Worm (Caenorhabditis elegans) whole organism, L4 larva: Measurements from ENCODE around the gene M05D6.9.
A peak's percentile ranks its signal among the peaks of the same experiment; 100 is the strongest.

Source experiments
- F10B5.3 ChIP-seq: sonication (generic microtip); optimal IDR thresholded peaks from 2 replicates; lab custom pipeline; 2016; ENCODE audit warnings: mild to moderate bottlenecking, missing genetic modification characterization, missing compliant biosample characterization
- Y105C5A.15 ChIP-seq: fragments of 200-800 bp; sonication (Bioruptor generic); IDR thresholded peaks from 2 replicates; pipeline ENCODE4 v1.3.6; 2022; ENCODE audit warnings: missing genetic modification characterization, missing compliant biosample characterization
- aha-1 ChIP-seq: fragments of 150-350 bp; peaks from one replicate; lab custom pipeline; 2014; ENCODE audit warnings: missing biosample characterization, missing genetic modification characterization
- aly-2 ChIP-seq: sonication (generic microtip); optimal IDR thresholded peaks from 2 replicates; lab custom pipeline; 2018; ENCODE audit warnings: missing biosample characterization, missing genetic modification characterization
- arid-1 ChIP-seq: fragments of 200-800 bp; sonication (Bioruptor generic); conservative IDR thresholded peaks from 2 replicates; pipeline ENCODE4 v1.3.6; 2022; ENCODE audit warnings: missing genetic modification reagents, missing genetic modification characterization, missing compliant biosample characterization
- ceh-62 ChIP-seq: sonication (generic microtip); optimal IDR thresholded peaks from 2 replicates; lab custom pipeline; 2017; ENCODE audit warnings: missing biosample characterization, missing genetic modification characterization
- dmd-6 ChIP-seq: fragments of 200-800 bp; sonication (Bioruptor generic); IDR thresholded peaks from 2 replicates; pipeline ENCODE4 v1.3.6; 2022; ENCODE audit warnings: missing genetic modification reagents, missing genetic modification characterization, missing compliant biosample characterization
- dpl-1 ChIP-seq: fragments of 150-350 bp; optimal IDR thresholded peaks from 2 replicates; lab custom pipeline; 2014; ENCODE audit warnings: missing biosample characterization, missing genetic modification reagents, missing genetic modification characterization
- duxl-1 ChIP-seq: sonication (generic microtip); optimal IDR thresholded peaks from 2 replicates; lab custom pipeline; 2016; ENCODE audit warnings: mild to moderate bottlenecking, missing genetic modification characterization, moderate library complexity, missing compliant biosample characterization; ENCODE audit not compliant: poor library complexity
- egl-27 ChIP-seq: sonication (generic microtip); optimal IDR thresholded peaks from 3 replicates; lab custom pipeline; 2017; ENCODE audit warnings: missing biosample characterization, missing genetic modification reagents, missing genetic modification characterization
- egl-43 ChIP-seq: fragments of 200-800 bp; sonication (Bioruptor generic); IDR thresholded peaks from 2 replicates; pipeline ENCODE4 v1.3.6; 2022; ENCODE audit warnings: missing genetic modification reagents, missing genetic modification characterization, missing compliant biosample characterization
- gei-8 ChIP-seq: fragments of 200-800 bp; sonication (Bioruptor generic); optimal IDR thresholded peaks from 2 replicates; lab custom pipeline; 2018; ENCODE audit warnings: mild to moderate bottlenecking, missing genetic modification characterization, missing compliant biosample characterization
- hif-1 ChIP-seq, 2 experiments: sonication (generic microtip); optimal IDR thresholded peaks; 2 replicates each; lab custom pipeline; 2016 to 2017; ENCODE audit warnings: missing compliant biosample characterization in 2 of 2, missing genetic modification characterization in 2 of 2, missing genetic modification reagents in 2 of 2, missing genotype in 2 of 2, mild to moderate bottlenecking in 1 of 2
- hlh-30 ChIP-seq: sonication (generic microtip); optimal IDR thresholded peaks from 2 replicates; lab custom pipeline; 2017; ENCODE audit warnings: antibody characterized with exemption, mild to moderate bottlenecking, missing genetic modification characterization, missing compliant biosample characterization; ENCODE audit not compliant: insufficient read depth
- lin-29 ChIP-seq: fragments of 200-800 bp; sonication (Bioruptor generic); IDR thresholded peaks from 2 replicates; pipeline ENCODE4 v1.3.6; 2022; ENCODE audit warnings: missing genetic modification reagents, missing genetic modification characterization, missing compliant biosample characterization
- lin-38 ChIP-seq: fragments of 200-800 bp; sonication (Bioruptor generic); IDR thresholded peaks from 2 replicates; pipeline ENCODE4 v1.3.6; 2022; ENCODE audit warnings: missing genetic modification reagents, missing genetic modification characterization, missing compliant biosample characterization
- lir-3 ChIP-seq: sonication (generic microtip); optimal IDR thresholded peaks from 2 replicates; lab custom pipeline; 2016; ENCODE audit warnings: mild to moderate bottlenecking, missing genetic modification characterization, missing compliant biosample characterization
- madf-9 ChIP-seq: fragments of 200-800 bp; sonication (Bioruptor generic); conservative IDR thresholded peaks from 2 replicates; pipeline ENCODE4 v1.3.6; 2022; ENCODE audit warnings: missing genetic modification reagents, missing genetic modification characterization, missing compliant biosample characterization
- mep-1 ChIP-seq: fragments of 150-350 bp; sonication (generic microtip); optimal IDR thresholded peaks from 3 replicates; lab custom pipeline; 2014; ENCODE audit warnings: missing biosample characterization, missing genetic modification characterization
- mes-2 ChIP-seq: sonication (generic microtip); optimal IDR thresholded peaks from 2 replicates; lab custom pipeline; 2016; ENCODE audit warnings: missing genotype, mild to moderate bottlenecking, missing genetic modification characterization, missing compliant biosample characterization; ENCODE audit not compliant: poor library complexity, severe bottlenecking
- mxl-3 ChIP-seq: fragments of 200-800 bp; sonication (Bioruptor generic); optimal IDR thresholded peaks from 2 replicates; lab custom pipeline; 2018; ENCODE audit warnings: mild to moderate bottlenecking, missing genetic modification characterization, missing compliant biosample characterization
- nhr-11 ChIP-seq: fragments of 150-350 bp; optimal IDR thresholded peaks from 2 replicates; lab custom pipeline; 2014; ENCODE audit warnings: missing biosample characterization, missing genetic modification characterization
- nhr-111 ChIP-seq: fragments of 200-800 bp; sonication (Bioruptor generic); optimal IDR thresholded peaks from 2 replicates; lab custom pipeline; 2018; ENCODE audit warnings: mild to moderate bottlenecking, missing genetic modification characterization, missing compliant biosample characterization
- nhr-28 ChIP-seq: fragments of 150-350 bp; optimal IDR thresholded peaks from 2 replicates; lab custom pipeline; 2014; ENCODE audit warnings: missing biosample characterization, missing genetic modification characterization
- nhr-42 ChIP-seq: fragments of 200-800 bp; sonication (Bioruptor generic); IDR thresholded peaks from 2 replicates; pipeline ENCODE4 v1.3.6; 2022; ENCODE audit warnings: missing genetic modification characterization, missing compliant biosample characterization
- nhr-77 ChIP-seq: fragments of 150-350 bp; optimal IDR thresholded peaks from 2 replicates; lab custom pipeline; 2014; ENCODE audit warnings: missing biosample characterization, missing genetic modification characterization
- pqm-1 ChIP-seq: sonication (generic microtip); optimal IDR thresholded peaks from 2 replicates; lab custom pipeline; 2017; ENCODE audit warnings: missing biosample characterization, missing genetic modification characterization
- set-16 ChIP-seq: fragments of 200-800 bp; sonication (Bioruptor generic); IDR thresholded peaks from 2 replicates; pipeline ENCODE4 v1.3.6; 2022; ENCODE audit warnings: missing genetic modification reagents, missing genetic modification characterization, missing compliant biosample characterization
- skn-1 ChIP-seq: fragments of 150-350 bp; optimal IDR thresholded peaks from 2 replicates; lab custom pipeline; 2014; ENCODE audit warnings: missing biosample characterization, missing genetic modification characterization
- spr-3 ChIP-seq: fragments of 200-800 bp; sonication (Bioruptor generic); optimal IDR thresholded peaks from 2 replicates; lab custom pipeline; 2018; ENCODE audit warnings: mild to moderate bottlenecking, missing genetic modification characterization, missing compliant biosample characterization
- tra-1 ChIP-seq: fragments of 200-800 bp; sonication (Bioruptor generic); IDR thresholded peaks from 2 replicates; pipeline ENCODE4 v1.3.6; 2022; ENCODE audit warnings: missing genetic modification reagents, missing genetic modification characterization, missing compliant biosample characterization
- unc-62 ChIP-seq, 3 experiments: fragments of 150-350 bp in 1 of 3; sonication (generic microtip); optimal IDR thresholded peaks in 2 of 3; peaks in 1 of 3; 1 replicate in 1 of 3; 2 replicates in 2 of 3; lab custom pipeline; 2014 to 2017; ENCODE audit warnings: missing biosample characterization in 3 of 3, missing genetic modification characterization in 3 of 3, missing genetic modification reagents in 3 of 3, missing genotype in 1 of 3
- zag-1 ChIP-seq: fragments of 150-350 bp; optimal IDR thresholded peaks from 2 replicates; lab custom pipeline; 2014; ENCODE audit warnings: missing biosample characterization, missing genetic modification characterization
- zfp-2 ChIP-seq: sonication (generic microtip); optimal IDR thresholded peaks from 2 replicates; lab custom pipeline; 2016; ENCODE audit warnings: mild to moderate bottlenecking, missing genetic modification characterization, missing compliant biosample characterization
- ztf-7 ChIP-seq: fragments of 150-350 bp; optimal IDR thresholded peaks from 2 replicates; lab custom pipeline; 2014; ENCODE audit warnings: missing biosample characterization, missing genetic modification characterization

M05D6.9 gene

ce11 chrII:8494228-8494717, at the start of gene M05D6.9:
M05D6.9 (plus strand) TSS chrII:8494278.
- TF ChIP-seq unc-62 (GFP tag; optimal IDR thresholded peaks at IDR 0.05 in 1 of 2; lab: Kevin White, UChicago) (peak in 1 of 2 experiments; percentile 80), unc-62 (tag; optimal IDR thresholded peaks at IDR 0.05; lab: Kevin White, UChicago) (no peak), nhr-28 (tag; lab: Kevin White, UChicago) (no peak)

DNA sequence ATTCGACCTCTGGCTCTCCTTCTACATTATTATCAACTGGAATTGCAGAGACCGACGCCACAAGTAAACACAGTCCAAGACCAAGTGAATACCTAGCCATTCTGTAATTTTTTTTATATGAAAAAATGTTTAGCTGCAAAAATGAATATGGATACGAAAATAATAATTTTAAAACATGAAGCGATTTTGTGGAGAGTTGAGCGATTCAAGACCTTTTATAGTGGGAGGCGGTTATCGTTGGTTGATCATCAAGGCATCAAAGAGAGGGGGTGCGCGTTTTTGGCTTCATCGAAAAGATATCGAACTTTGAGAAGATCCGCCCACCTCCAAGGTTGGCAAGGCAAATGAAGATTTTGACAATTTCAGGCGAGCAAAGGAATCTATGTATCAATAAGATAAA, 47.3 kb upstream of the M05D6.9 start, which contains the start of gene cut-3:
Gene cut-3 (minus strand): TSS at position 101 of the 400 bp plus-strand sequence.
- TF ChIP-seq duxl-1 (tag; lab: Kevin White, UChicago) = no peak
- TF ChIP-seq arid-1 (GFP tag; lab: Robert Waterston, UW) = no peak
- TF ChIP-seq zfp-2 (tag; lab: Kevin White, UChicago) = no peak

DNA sequence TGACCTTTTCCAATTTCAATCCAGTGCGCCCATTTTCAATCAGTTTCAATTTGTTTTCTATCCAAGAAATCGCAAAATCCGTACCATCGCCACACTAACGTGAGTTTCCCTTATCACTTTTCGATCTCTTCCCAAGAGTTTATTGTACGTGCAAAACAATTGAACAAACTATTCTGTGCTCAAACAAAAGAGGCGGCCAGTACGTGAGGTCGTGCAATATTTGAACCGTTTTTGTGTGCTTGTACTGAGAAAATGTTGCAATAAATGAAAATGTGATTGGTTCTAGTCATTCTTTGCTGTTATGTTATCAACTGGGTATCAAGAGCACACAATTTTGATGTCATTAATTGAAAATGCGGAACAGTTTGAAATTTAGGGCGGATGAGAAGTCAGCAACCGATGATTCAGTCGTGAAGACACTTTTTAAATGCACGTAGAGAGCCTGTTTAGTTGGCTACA, 44.4 kb upstream of the M05D6.9 start, which contains the start of gene F22B5.4:
Gene F22B5.4 (plus strand): TSS at position 51 of the 459 bp plus-strand sequence.
- TF ChIP-seq lin-29 (no peak), dmd-6 (GFP tag; lab: Robert Waterston, UW) (peak; percentile 34; the same call in 1 of the 2 replicates), hif-1 (tag; optimal IDR thresholded peaks at IDR 0.05; lab: Kevin White, UChicago) (peak in 1 of 2 experiments; percentile 48), set-16 (GFP tag; lab: Robert Waterston, UW) (no peak), nhr-28 (tag; lab: Kevin White, UChicago) (peak; percentile 64), pqm-1 (peak; percentile 27), nhr-11 (tag; lab: Kevin White, UChicago) (no peak)

DNA sequence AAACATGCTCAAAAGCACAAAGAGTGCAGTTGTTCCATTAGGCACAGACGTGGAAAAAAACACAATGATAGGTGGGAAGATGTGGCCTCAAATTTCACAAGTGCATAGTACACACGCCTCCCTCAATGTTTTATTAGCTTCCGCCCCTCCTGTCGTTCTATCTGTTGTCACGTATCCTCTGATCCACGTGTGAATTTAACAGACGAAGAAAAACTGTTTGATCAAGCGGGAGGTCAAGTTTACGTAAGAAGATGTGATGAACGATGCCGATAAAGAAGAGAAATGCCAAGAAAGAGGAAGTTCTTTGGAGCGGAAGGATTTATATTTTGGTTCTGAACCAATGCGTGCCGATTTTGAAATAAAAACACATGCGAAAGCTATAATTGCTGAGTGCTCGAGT, 43.3 kb upstream of the M05D6.9 start:
- TF ChIP-seq Y105C5A.15 (GFP tag; lab: Robert Waterston, UW) (no peak), nhr-111 (GFP tag; lab: Kevin White, UChicago) (no peak), lir-3 (tag; lab: Kevin White, UChicago) (no peak), dpl-1 (no peak), set-16 (GFP tag; lab: Robert Waterston, UW) (no peak), nhr-42 (GFP tag; lab: Robert Waterston, UW) (no peak), egl-43 (no peak), F10B5.3 (tag; lab: Kevin White, UChicago) (no peak), ceh-62 (tag; lab: Kevin White, UChicago) (no peak), egl-27 (tag; lab: Kevin White, UChicago) (no peak), spr-3 (GFP tag; lab: Kevin White, UChicago) (no peak), nhr-77 (no peak), lin-38 (GFP tag; lab: Robert Waterston, UW) (no peak), mxl-3 (peak; percentile 2), hif-1 (tag; optimal IDR thresholded peaks at IDR 0.05; lab: Kevin White, UChicago) (peak in 1 of 2 experiments; percentile 40), nhr-11 (tag; lab: Kevin White, UChicago) (no peak), aly-2 (tag; lab: Kevin White, UChicago) (no peak), unc-62 (GFP tag; optimal IDR thresholded peaks at IDR 0.05 in 1 of 2; lab: Kevin White, UChicago) (peak in 1 of 2 experiments; percentile 51), unc-62 (tag; optimal IDR thresholded peaks at IDR 0.05; lab: Kevin White, UChicago) (no peak), mes-2 (tag; lab: Kevin White, UChicago) (no peak), gei-8 (GFP tag; lab: Kevin White, UChicago) (no peak), zag-1 (tag; lab: Kevin White, UChicago) (no peak)

- TF ChIP-seq mep-1 = peak; percentile 18
- peak; percentile 32; the same call in 1 of the 2 replicates for TF ChIP-seq set-16 (GFP tag; lab: Robert Waterston, UW)
- TF ChIP-seq spr-3 (GFP tag; lab: Kevin White, UChicago) = no peak
- TF ChIP-seq hif-1 (tag; optimal IDR thresholded peaks at IDR 0.05; lab: Kevin White, UChicago) = peak; percentile 94 to 99
- no peak for TF ChIP-seq madf-9 (GFP tag; lab: Robert Waterston, UW)
- TF ChIP-seq hlh-30 (tag; lab: Kevin White, UChicago) = peak; percentile 32
- no peak for TF ChIP-seq ztf-7 (tag; lab: Kevin White, UChicago)
- TF ChIP-seq aha-1 (tag; lab: Kevin White, UChicago) = peak; percentile 100
- no peak for TF ChIP-seq F10B5.3 (tag; lab: Kevin White, UChicago)
- TF ChIP-seq tra-1 (GFP tag; lab: Robert Waterston, UW) = 0 out of 2 replicates have a peak, but pooled peaks have one; percentile 13
- TF ChIP-seq egl-43 = peak; percentile 34; the same call in 1 of the 2 replicates
- TF ChIP-seq skn-1 (tag; lab: Kevin White, UChicago) = no peak
- TF ChIP-seq, all 104 proteins: peak for 7
Observed at ce11 chrII:8451425-8451824, 42.7 kb upstream of the M05D6.9 start.
